Fruit fly (Drosophila melanogaster) S2 (cell line): ENCODE measurements around the gene Rab39.
A peak's percentile ranks its signal among the peaks of the same experiment; 100 is the strongest.

Source experiments
- CG8478 ChIP-seq: fragments of >200 bp; optimal IDR thresholded peaks from 2 replicates; lab custom pipeline; 2018
- CTCF ChIP-seq, 2 experiments: fragments of >200 bp; optimal IDR thresholded peaks; 2 replicates each; lab custom pipeline; 2018

dm6 chrX:7744036-7744435 is 9.3 kb downstream of the Rab39 start:
- TF ChIP-seq CG8478 (lab: Kevin White, UChicago), result no peak
- TF ChIP-seq CTCF (optimal IDR thresholded peaks at IDR 0.05; lab: Kevin White, UChicago), result peak; percentile 76
